Worm (Caenorhabditis elegans) whole organism, late embryonic: Measurements from ENCODE around the gene Y49F6C.2.

Experiments used
- nfya-1 ChIP-seq: sonication (generic microtip); optimal IDR thresholded peaks from 2 replicates; lab custom pipeline; 2017; ENCODE audit warnings: missing genetic modification characterization, mild to moderate bottlenecking, missing compliant biosample characterization, antibody characterized with exemption, moderate library complexity
- pat-9 ChIP-seq: fragments of 200-800 bp; sonication (Bioruptor generic); optimal IDR thresholded peaks from 2 replicates; lab custom pipeline; 2018; ENCODE audit warnings: mild to moderate bottlenecking, missing genetic modification characterization, moderate library complexity, missing compliant biosample characterization
- pha-4 ChIP-seq: fragments of 150-350 bp; optimal IDR thresholded peaks from 2 replicates; lab custom pipeline; 2018; ENCODE audit warnings: missing biosample characterization, missing genetic modification reagents, missing genetic modification characterization
- tbx-2 ChIP-seq: sonication (generic microtip); optimal IDR thresholded peaks from 2 replicates; lab custom pipeline; 2016; ENCODE audit warnings: missing genetic modification characterization, missing compliant biosample characterization

DNA sequence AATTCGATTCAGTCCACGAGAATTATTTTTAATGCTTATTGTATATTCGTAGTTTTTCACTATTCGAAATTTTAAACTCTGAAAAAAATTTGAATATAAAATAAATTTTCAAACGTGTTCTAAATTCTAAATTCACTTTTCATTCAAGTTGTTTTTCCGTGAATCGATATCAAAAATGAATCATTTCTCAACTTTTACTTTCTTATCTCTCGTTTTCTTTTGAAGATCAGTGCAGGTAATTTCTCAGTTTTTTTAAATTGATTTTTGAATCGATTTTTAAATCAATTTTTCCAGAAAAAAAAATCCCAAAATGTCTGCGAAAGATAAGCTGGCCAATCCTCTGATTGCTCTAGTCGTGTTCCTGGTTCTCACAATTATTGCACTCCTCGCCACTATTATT is 38.2 kb downstream of the Y49F6C.2 start, which contains the start of gene nep-6:
- TF ChIP-seq pat-9: no peak
- no peak for TF ChIP-seq nfya-1 (tag; lab: Kevin White, UChicago)
- TF ChIP-seq tbx-2 (tag; lab: Kevin White, UChicago): no peak
- TF ChIP-seq pha-4 (tag; lab: Kevin White, UChicago): no peak
